Fruit fly (Drosophila melanogaster): ENCODE results near the gene CG33124.

DNA sequence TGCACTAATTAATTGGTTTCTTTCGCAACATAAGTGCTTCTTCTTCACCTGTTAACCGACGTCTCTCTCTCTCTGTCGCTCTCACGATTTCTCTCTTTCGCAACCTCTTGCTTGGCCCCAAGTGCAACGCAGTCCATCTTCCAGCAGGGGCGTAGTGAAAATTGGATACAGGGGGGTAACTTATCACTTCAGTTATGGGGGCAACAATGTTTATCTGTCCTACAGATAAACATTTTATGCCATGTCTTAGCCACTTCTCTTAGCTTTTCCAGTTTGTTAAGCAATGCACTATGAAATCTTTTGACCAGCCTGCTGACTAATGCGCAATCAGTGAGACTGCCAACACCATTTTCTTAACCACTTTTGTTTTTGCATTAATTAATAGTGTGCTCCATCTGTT lies 18.4 kb upstream of the CG33124 start:
- TF ChIP-seq CG8478 (optimal IDR thresholded peaks at IDR 0.05) (no peak), CTCF (optimal IDR thresholded peaks at IDR 0.05) (no peak)

Measured in S2 (cell line).